Fruit fly (Drosophila melanogaster) whole organism, embryonic: ENCODE measurements around the gene Trm1.

Experiments used
- Antp ChIP-seq: fragments of 200-800 bp; sonication (Bioruptor generic); optimal IDR thresholded peaks from 3 replicates; lab custom pipeline; 2016; ENCODE audit warnings: missing biosample characterization, missing genetic modification characterization
- CG7372 ChIP-seq: fragments of 200-800 bp; sonication (Bioruptor generic); IDR thresholded peaks from 2 replicates; pipeline ENCODE4 v1.3.6; 2022; ENCODE audit warnings: missing biosample characterization, missing genetic modification characterization
- CG9932 ChIP-seq: fragments of 200-800 bp; sonication (Bioruptor generic); IDR thresholded peaks from 2 replicates; pipeline ENCODE4 v1.3.6; 2022; ENCODE audit warnings: missing biosample characterization, missing genetic modification characterization
- CTCF ChIP-seq: fragments of 200-800 bp; sonication (Bioruptor generic); optimal IDR thresholded peaks from 2 replicates; lab custom pipeline; 2017; ENCODE audit warnings: missing biosample characterization, mild to moderate bottlenecking, missing genetic modification characterization, moderate library complexity
- Side ChIP-seq: fragments of 200-800 bp; sonication (Bioruptor generic); optimal IDR thresholded peaks from 2 replicates; lab custom pipeline; 2016; ENCODE audit warnings: missing biosample characterization, missing genetic modification characterization
- fru ChIP-seq: fragments of >200 bp; optimal IDR thresholded peaks from 2 replicates; lab custom pipeline; 2017
- seq ChIP-seq: fragments of 200-800 bp; sonication (Bioruptor generic); IDR thresholded peaks from 2 replicates; pipeline ENCODE4 v1.3.6; 2022; ENCODE audit warnings: missing biosample characterization, missing genetic modification characterization

dm6 chr2L:12475308-12475707 is 47.5 kb downstream of the Trm1 start:
- TF ChIP-seq seq (no peak; the same call in 1 of the 2 replicates), CG9932 (GFP tag; lab: Robert Waterston, UW) (no peak), CTCF (GFP tag; lab: Kevin White, UChicago) (no peak), Side (GFP tag; lab: Kevin White, UChicago) (no peak), fru (lab: Kevin White, UChicago) (no peak), CG7372 (GFP tag; lab: Robert Waterston, UW) (no peak), Antp (GFP tag; lab: Kevin White, UChicago) (no peak)
